Fruit fly (Drosophila melanogaster) whole organism, wandering third instar larva: ENCODE results near the gene CG13126.

ENCODE experiments used
- Abd-B ChIP-seq: fragments of >200 bp; optimal IDR thresholded peaks from 2 replicates; lab custom pipeline; 2017; ENCODE audit warnings: missing biosample characterization, missing genetic modification characterization
- CG32264 ChIP-seq: fragments of 200-800 bp; sonication (Bioruptor generic); optimal IDR thresholded peaks from 2 replicates; lab custom pipeline; 2016; ENCODE audit warnings: missing biosample characterization, missing genetic modification characterization
- CG9705 ChIP-seq: fragments of 200-800 bp; sonication (Bioruptor generic); optimal IDR thresholded peaks from 2 replicates; lab custom pipeline; 2018; ENCODE audit warnings: missing biosample characterization, mild to moderate bottlenecking, missing genetic modification characterization
- CrebA ChIP-seq: fragments of 200-800 bp; sonication (Bioruptor generic); optimal IDR thresholded peaks from 2 replicates; lab custom pipeline; 2016; ENCODE audit warnings: missing biosample characterization, mild to moderate bottlenecking, missing genetic modification characterization, borderline replicate concordance
- Dfd ChIP-seq: fragments of >200 bp; optimal IDR thresholded peaks from 2 replicates; lab custom pipeline; 2017; ENCODE audit warnings: missing biosample characterization, missing genetic modification characterization
- Dif ChIP-seq: fragments of 200-275, 200-300 bp; sonication (Bioruptor generic); optimal IDR thresholded peaks from 2 replicates; lab custom pipeline; 2018; ENCODE audit warnings: missing biosample characterization, missing genetic modification characterization; ENCODE audit not compliant: partially characterized antibody
- GATAd ChIP-seq: sonication (Bioruptor generic); optimal IDR thresholded peaks from 2 replicates; lab custom pipeline; 2016; ENCODE audit warnings: missing biosample characterization, missing genetic modification characterization
- HLH106 ChIP-seq: fragments of 200-800 bp; optimal IDR thresholded peaks from 3 replicates; lab custom pipeline; 2019; ENCODE audit warnings: missing biosample characterization, mild to moderate bottlenecking, missing genetic modification characterization, moderate library complexity
- Hnf4 ChIP-seq: fragments of 200-800 bp; sonication (Bioruptor generic); optimal IDR thresholded peaks from 2 replicates; lab custom pipeline; 2016; ENCODE audit warnings: missing biosample characterization, mild to moderate bottlenecking, missing genetic modification characterization
- Hr78 ChIP-seq: fragments of >200 bp; optimal IDR thresholded peaks from 2 replicates; lab custom pipeline; 2017; ENCODE audit warnings: missing biosample characterization, missing genetic modification characterization
- Hr83 ChIP-seq: fragments of 200-300 bp; sonication (Bioruptor generic); optimal IDR thresholded peaks from 2 replicates; lab custom pipeline; 2016; ENCODE audit warnings: missing biosample characterization, mild to moderate bottlenecking, missing genetic modification characterization, moderate library complexity; ENCODE audit not compliant: poor library complexity, severe bottlenecking
- Mio ChIP-seq: sonication (Bioruptor generic); optimal IDR thresholded peaks from 2 replicates; lab custom pipeline; 2016; ENCODE audit warnings: missing biosample characterization, missing genetic modification characterization
- Myc ChIP-seq: fragments of >200 bp; optimal IDR thresholded peaks from 2 replicates; lab custom pipeline; 2017
- N ChIP-seq: fragments of >200 bp; optimal IDR thresholded peaks from 2 replicates; lab custom pipeline; 2018; ENCODE audit warnings: missing biosample characterization, missing external identifiers, missing genetic modification characterization
- OdsH ChIP-seq: fragments of 200-800 bp; sonication (Bioruptor generic); optimal IDR thresholded peaks from 2 replicates; lab custom pipeline; 2016; ENCODE audit warnings: missing biosample characterization, mild to moderate bottlenecking, missing genetic modification characterization
- Rel ChIP-seq, 2 experiments: fragments of 200-800 bp; sonication (Bioruptor generic) in 1 of 2; optimal IDR thresholded peaks; 2 replicates in 1 of 2; 3 replicates in 1 of 2; lab custom pipeline; 2016 to 2019; ENCODE audit warnings: mild to moderate bottlenecking in 2 of 2, missing biosample characterization in 2 of 2, missing genetic modification characterization in 2 of 2, moderate library complexity in 1 of 2
- Sp1 ChIP-seq: fragments of 200-800 bp; sonication (Bioruptor generic); optimal IDR thresholded peaks from 3 replicates; lab custom pipeline; 2019; ENCODE audit warnings: missing biosample characterization, mild to moderate bottlenecking, missing genetic modification characterization, moderate library complexity
- Vsx2 ChIP-seq: fragments of 200-300, 225-300 bp; sonication (Bioruptor generic); optimal IDR thresholded peaks from 2 replicates; lab custom pipeline; 2018; ENCODE audit warnings: missing biosample characterization, missing genetic modification characterization; ENCODE audit not compliant: partially characterized antibody
- br ChIP-seq: fragments of 200-800 bp; sonication (Bioruptor generic); optimal IDR thresholded peaks from 2 replicates; lab custom pipeline; 2016; ENCODE audit warnings: missing biosample characterization, missing genetic modification characterization
- brk ChIP-seq: fragments of 200-800 bp; sonication (Bioruptor generic); optimal IDR thresholded peaks from 2 replicates; lab custom pipeline; 2016; ENCODE audit warnings: missing biosample characterization, mild to moderate bottlenecking, missing genetic modification characterization
- dl ChIP-seq, 2 experiments: fragments of 175-275, 200-275 bp in 1 of 2; fragments of 200-275 bp in 1 of 2; sonication (Bioruptor generic); optimal IDR thresholded peaks; lab custom pipeline; 2018; ENCODE audit warnings: mild to moderate bottlenecking in 2 of 2, missing biosample characterization in 2 of 2, missing genetic modification characterization in 2 of 2, moderate library complexity in 2 of 2; ENCODE audit not compliant: partially characterized antibody in 2 of 2, insufficient read depth in 1 of 2
- dmrt93B ChIP-seq: fragments of 200-800 bp; sonication (Bioruptor generic); optimal IDR thresholded peaks from 2 replicates; lab custom pipeline; 2018; ENCODE audit warnings: missing biosample characterization, mild to moderate bottlenecking, missing genetic modification characterization
- dsf ChIP-seq: sonication (Bioruptor generic); optimal IDR thresholded peaks from 2 replicates; lab custom pipeline; 2016; ENCODE audit warnings: missing biosample characterization, missing genetic modification characterization, borderline replicate concordance
- ey ChIP-seq: fragments of 200-800 bp; sonication (Bioruptor generic); optimal IDR thresholded peaks from 2 replicates; lab custom pipeline; 2016; ENCODE audit warnings: missing biosample characterization, missing genetic modification characterization
- foxo ChIP-seq, 2 experiments: fragments of 200-800 bp; sonication (Bioruptor generic); optimal IDR thresholded peaks; 2 replicates in 1 of 2; 3 replicates in 1 of 2; lab custom pipeline; 2016 to 2017; ENCODE audit warnings: missing biosample characterization in 2 of 2, missing genetic modification characterization in 2 of 2
- fru ChIP-seq: fragments of 200-800 bp; sonication (Bioruptor generic); optimal IDR thresholded peaks from 3 replicates; lab custom pipeline; 2016; ENCODE audit warnings: missing biosample characterization, mild to moderate bottlenecking, missing genetic modification characterization
- h ChIP-seq: fragments of 200-800 bp; sonication (Bioruptor generic); optimal IDR thresholded peaks from 3 replicates; lab custom pipeline; 2016; ENCODE audit warnings: missing biosample characterization, mild to moderate bottlenecking, missing genetic modification characterization
- jim ChIP-seq: fragments of 175-275, 200-325 bp; sonication (Bioruptor generic); optimal IDR thresholded peaks from 2 replicates; lab custom pipeline; 2016; ENCODE audit warnings: missing biosample characterization, mild to moderate bottlenecking, missing genetic modification characterization
- lola ChIP-seq: fragments of >200 bp; optimal IDR thresholded peaks from 2 replicates; lab custom pipeline; 2017; ENCODE audit warnings: missing biosample characterization, missing genetic modification characterization
- pan ChIP-seq: fragments of >200 bp; optimal IDR thresholded peaks from 2 replicates; lab custom pipeline; 2017
- rgr ChIP-seq: fragments of 200-800 bp; sonication (Bioruptor generic); optimal IDR thresholded peaks from 3 replicates; lab custom pipeline; 2016; ENCODE audit warnings: missing biosample characterization, mild to moderate bottlenecking, missing genetic modification characterization
- sage ChIP-seq: fragments of 200-800 bp; sonication (Bioruptor generic); optimal IDR thresholded peaks from 2 replicates; lab custom pipeline; 2016; ENCODE audit warnings: missing biosample characterization, mild to moderate bottlenecking, missing genetic modification characterization
- sv ChIP-seq: fragments of 200-800 bp; sonication (Bioruptor generic); optimal IDR thresholded peaks from 3 replicates; lab custom pipeline; 2016; ENCODE audit warnings: missing biosample characterization, missing genetic modification characterization
- tai ChIP-seq: sonication (Bioruptor generic); optimal IDR thresholded peaks from 2 replicates; lab custom pipeline; 2016; ENCODE audit warnings: missing biosample characterization, missing genetic modification characterization
- usp ChIP-seq: fragments of >200 bp; optimal IDR thresholded peaks from 2 replicates; lab custom pipeline; 2017; ENCODE audit warnings: missing biosample characterization, missing genetic modification characterization
- woc ChIP-seq: sonication (Bioruptor generic); optimal IDR thresholded peaks from 2 replicates; lab custom pipeline; 2016; ENCODE audit warnings: missing biosample characterization, mild to moderate bottlenecking, missing genetic modification characterization

Gene CG13126

dm6 chr2L:9966983-9967737 is 13.2 kb upstream of the CG13126 start, which contains the start of the genes Dref and RpL13 (continued):
- TF ChIP-seq ey (GFP tag; lab: Kevin White, UChicago) = peak; percentile 74
- no peak for TF ChIP-seq Vsx2
- TF ChIP-seq Abd-B = no peak
- no peak for TF ChIP-seq jim
- TF ChIP-seq fru (GFP tag; lab: Kevin White, UChicago) = peak; percentile 83
- TF ChIP-seq Hnf4 (GFP tag; lab: Kevin White, UChicago) = peak; percentile 84
- no peak for TF ChIP-seq sage (GFP tag; lab: Kevin White, UChicago)
- TF ChIP-seq dl (GFP tag; optimal IDR thresholded peaks at IDR 0.05; lab: Kevin White, UChicago; ENCODE audit: insufficient read depth in 1 of 2, partially characterized antibody in 2 of 2) = no peak
- TF ChIP-seq lola = no peak
- peak; percentile 57 for TF ChIP-seq CG32264
- TF ChIP-seq OdsH (GFP tag; lab: Kevin White, UChicago) = peak; percentile 88
- TF ChIP-seq woc (GFP tag; lab: Kevin White, UChicago) = peak; percentile 53
- TF ChIP-seq, all 38 proteins: peak for 22

- TF ChIP-seq usp (GFP tag; lab: Kevin White, UChicago) = no peak
- peak; percentile 61 for TF ChIP-seq rgr (GFP tag; lab: Kevin White, UChicago)
- TF ChIP-seq dsf (GFP tag; lab: Kevin White, UChicago) = no peak
- TF ChIP-seq Hr83 (GFP tag; lab: Kevin White, UChicago) = no peak
- TF ChIP-seq jim = no peak
- peak; percentile 42 for TF ChIP-seq Sp1
- TF ChIP-seq dmrt93B = no peak
- TF ChIP-seq lola = no peak
- TF ChIP-seq HLH106 (tag; lab: Kevin White, UChicago) = peak; percentile 24
- TF ChIP-seq Rel (GFP tag; optimal IDR thresholded peaks at IDR 0.05; lab: Kevin White, UChicago) = no peak
- TF ChIP-seq Rel (tag; optimal IDR thresholded peaks at IDR 0.05; lab: Kevin White, UChicago) = no peak
- TF ChIP-seq Hr78 (GFP tag; lab: Kevin White, UChicago) = no peak
- TF ChIP-seq CG9705 (GFP tag; lab: Kevin White, UChicago) = no peak
- TF ChIP-seq foxo (GFP tag; optimal IDR thresholded peaks at IDR 0.05; lab: Kevin White, UChicago) = peak in 1 of 2 experiments; percentile 14
- no peak for TF ChIP-seq ey (GFP tag; lab: Kevin White, UChicago)
Observed at dm6 chr2L:9963603-9964042, 9.6 kb upstream of the CG13126 start, which contains the start of gene CG5850. Gene CG5850 (minus strand): TSS chr2L:9963949.

- TF ChIP-seq Mio (GFP tag; lab: Kevin White, UChicago) = no peak
- no peak for TF ChIP-seq Rel (GFP tag; optimal IDR thresholded peaks at IDR 0.05; lab: Kevin White, UChicago)
- peak; percentile 82 for TF ChIP-seq Rel (tag; optimal IDR thresholded peaks at IDR 0.05; lab: Kevin White, UChicago)
- no peak for TF ChIP-seq GATAd (GFP tag; lab: Kevin White, UChicago)
Observed at dm6 chr2L:9960758-9961157, 6.8 kb upstream of the CG13126 start.

dm6 chr2L:9956993-9957652 is 3.1 kb upstream of the CG13126 start, which contains the start of the genes CG4658 and CG5846:
Gene CG4658 (plus strand): TSS chr2L:9957132.
Gene CG5846 (minus strand): TSS chr2L:9957237.
- TF ChIP-seq N (GFP tag; lab: Kevin White, UChicago) (no peak), HLH106 (tag; lab: Kevin White, UChicago) (peak; percentile 93), jim (no peak), GATAd (GFP tag; lab: Kevin White, UChicago) (no peak), brk (GFP tag; lab: Kevin White, UChicago) (no peak), OdsH (GFP tag; lab: Kevin White, UChicago) (peak; percentile 96), h (GFP tag; lab: Kevin White, UChicago) (peak; percentile 93), CG32264 (peak; percentile 48), Abd-B (no peak), woc (GFP tag; lab: Kevin White, UChicago) (peak; percentile 94), ey (GFP tag; lab: Kevin White, UChicago) (peak; percentile 90), Vsx2 (no peak), CrebA (GFP tag; lab: Kevin White, UChicago) (no peak), pan (lab: Kevin White, UChicago) (peak; percentile 85), foxo (GFP tag; optimal IDR thresholded peaks at IDR 0.05; lab: Kevin White, UChicago) (peak in 1 of 2 experiments; percentile 95), Mio (GFP tag; lab: Kevin White, UChicago) (peak; percentile 53), sv (GFP tag; lab: Kevin White, UChicago) (peak; percentile 92), Hnf4 (GFP tag; lab: Kevin White, UChicago) (peak; percentile 93), rgr (GFP tag; lab: Kevin White, UChicago) (peak; percentile 95), Dfd (GFP tag; lab: Kevin White, UChicago) (no peak), Sp1 (peak; percentile 92), dmrt93B (no peak), usp (GFP tag; lab: Kevin White, UChicago) (no peak), tai (GFP tag; lab: Kevin White, UChicago) (no peak), Rel (GFP tag; optimal IDR thresholded peaks at IDR 0.05; lab: Kevin White, UChicago) (no peak), Rel (tag; optimal IDR thresholded peaks at IDR 0.05; lab: Kevin White, UChicago) (peak; percentile 69), sage (GFP tag; lab: Kevin White, UChicago) (no peak), Hr83 (GFP tag; lab: Kevin White, UChicago) (no peak), Myc (lab: Kevin White, UChicago) (no peak), lola (no peak), Hr78 (GFP tag; lab: Kevin White, UChicago) (no peak), Dif (GFP tag; lab: Kevin White, UChicago) (no peak), dl (GFP tag; optimal IDR thresholded peaks at IDR 0.05; lab: Kevin White, UChicago; ENCODE audit: insufficient read depth in 1 of 2, partially characterized antibody in 2 of 2) (no peak), br (peak; percentile 83), fru (GFP tag; lab: Kevin White, UChicago) (peak; percentile 90)
